Worm (Caenorhabditis elegans) whole organism, young adult: ENCODE results near the gene rab-7.

Experiments used
- B0035.1 ChIP-seq: sonication (generic microtip); optimal IDR thresholded peaks from 2 replicates; lab custom pipeline; 2016; ENCODE audit warnings: missing genetic modification characterization, mild to moderate bottlenecking, missing compliant biosample characterization, missing genotype, missing genetic modification reagents
- B0261.1 ChIP-seq: sonication (generic microtip); optimal IDR thresholded peaks from 2 replicates; lab custom pipeline; 2016; ENCODE audit warnings: mild to moderate bottlenecking, missing genetic modification characterization, moderate library complexity, missing compliant biosample characterization
- C06A6.2 ChIP-seq: fragments of 200-800 bp; sonication (Bioruptor generic); conservative IDR thresholded peaks from 2 replicates; pipeline ENCODE4 v1.3.6; 2022; ENCODE audit warnings: missing genetic modification characterization, missing compliant biosample characterization
- F10E7.11 ChIP-seq: sonication (generic microtip); optimal IDR thresholded peaks from 2 replicates; lab custom pipeline; 2017; ENCODE audit warnings: mild to moderate bottlenecking, missing genetic modification characterization, moderate library complexity, missing compliant biosample characterization
- F22D6.2 ChIP-seq: sonication (generic microtip); optimal IDR thresholded peaks from 2 replicates; lab custom pipeline; 2016; ENCODE audit warnings: mild to moderate bottlenecking, missing genetic modification characterization, missing compliant biosample characterization
- F23B12.7 ChIP-seq: sonication (generic microtip); optimal IDR thresholded peaks from 2 replicates; lab custom pipeline; 2017; ENCODE audit warnings: missing genetic modification characterization, mild to moderate bottlenecking, missing compliant biosample characterization, antibody characterized with exemption, moderate library complexity; ENCODE audit not compliant: insufficient read depth
- F49E8.2 ChIP-seq: sonication (generic microtip); optimal IDR thresholded peaks from 3 replicates; lab custom pipeline; 2017; ENCODE audit warnings: missing genetic modification characterization, mild to moderate bottlenecking, missing compliant biosample characterization, antibody characterized with exemption, moderate library complexity; ENCODE audit not compliant: insufficient read depth
- F52B5.7 ChIP-seq: sonication (generic microtip); optimal IDR thresholded peaks from 2 replicates; lab custom pipeline; 2016; ENCODE audit warnings: mild to moderate bottlenecking, missing genetic modification characterization, missing compliant biosample characterization
- F57A8.1 ChIP-seq: fragments of 200-800 bp; sonication (Bioruptor generic); optimal IDR thresholded peaks from 2 replicates; lab custom pipeline; 2018; ENCODE audit warnings: mild to moderate bottlenecking, missing genetic modification characterization, moderate library complexity, missing compliant biosample characterization
- K11D2.4 ChIP-seq: fragments of 200-800 bp; sonication (Bioruptor generic); IDR thresholded peaks from 2 replicates; pipeline ENCODE4 v1.3.6; 2022; ENCODE audit warnings: missing genetic modification reagents, missing genetic modification characterization, missing compliant biosample characterization
- Y67H2A.10 ChIP-seq: fragments of 200-800 bp; sonication (Bioruptor generic); conservative IDR thresholded peaks from 2 replicates; pipeline ENCODE4 v1.3.6; 2022; ENCODE audit warnings: missing genetic modification reagents, missing genetic modification characterization, missing compliant biosample characterization
- Y95B8A.8 ChIP-seq: fragments of 200-800 bp; sonication (Bioruptor generic); IDR thresholded peaks from 2 replicates; pipeline ENCODE4 v1.3.6; 2022; ENCODE audit warnings: missing genetic modification reagents, missing genetic modification characterization, missing compliant biosample characterization
- ZK185.1 ChIP-seq: sonication (generic microtip); optimal IDR thresholded peaks from 2 replicates; lab custom pipeline; 2016; ENCODE audit warnings: mild to moderate bottlenecking, missing genetic modification characterization, missing compliant biosample characterization; ENCODE audit not compliant: poor library complexity, severe bottlenecking
- aptf-3 ChIP-seq: fragments of 200-800 bp; sonication (Bioruptor generic); IDR thresholded peaks from 2 replicates; pipeline ENCODE4 v1.3.6; 2022; ENCODE audit warnings: missing genetic modification characterization, missing compliant biosample characterization
- bed-1 ChIP-seq: fragments of 200-800 bp; sonication (Bioruptor generic); IDR thresholded peaks from 2 replicates; pipeline ENCODE4 v1.3.6; 2022; ENCODE audit warnings: missing genetic modification reagents, missing genetic modification characterization, missing compliant biosample characterization
- cebp-1 ChIP-seq, 2 experiments: fragments of 200-800 bp in 1 of 2; sonication (Bioruptor generic) in 1 of 2; sonication (generic microtip) in 1 of 2; IDR thresholded peaks in 1 of 2; optimal IDR thresholded peaks in 1 of 2; 2 replicates each; pipeline versions ENCODE4 v1.3.6 to Lab custom; 2017 to 2022; ENCODE audit warnings: missing compliant biosample characterization in 2 of 2, missing genetic modification characterization in 2 of 2, mild to moderate bottlenecking in 1 of 2, missing genetic modification reagents in 1 of 2, moderate library complexity in 1 of 2
- ceh-100 ChIP-seq: fragments of 200-800 bp; sonication (Bioruptor generic); IDR thresholded peaks from 2 replicates; pipeline ENCODE4 v1.3.6; 2022; ENCODE audit warnings: missing genetic modification reagents, missing genetic modification characterization, missing compliant biosample characterization
- ceh-27 ChIP-seq: fragments of 200-800 bp; sonication (Bioruptor generic); optimal IDR thresholded peaks from 2 replicates; lab custom pipeline; 2018; ENCODE audit warnings: mild to moderate bottlenecking, missing genetic modification characterization, moderate library complexity, missing compliant biosample characterization
- ceh-79 ChIP-seq: sonication (generic microtip); optimal IDR thresholded peaks from 2 replicates; lab custom pipeline; 2017; ENCODE audit warnings: mild to moderate bottlenecking, missing genetic modification characterization, missing compliant biosample characterization
- ceh-91 ChIP-seq: fragments of 200-800 bp; sonication (Bioruptor generic); IDR thresholded peaks from 2 replicates; pipeline ENCODE4 v1.3.6; 2022; ENCODE audit warnings: missing genetic modification reagents, missing genetic modification characterization, missing compliant biosample characterization
- dox-1 ChIP-seq: fragments of 200-800 bp; sonication (Bioruptor generic); IDR thresholded peaks from 2 replicates; pipeline ENCODE4 v1.3.6; 2022; ENCODE audit warnings: missing genetic modification reagents, missing genetic modification characterization, missing compliant biosample characterization
- ekl-4 ChIP-seq: fragments of 200-800 bp; sonication (Bioruptor generic); IDR thresholded peaks from 2 replicates; pipeline ENCODE4 v1.3.6; 2022; ENCODE audit warnings: missing genetic modification reagents, missing genetic modification characterization, missing compliant biosample characterization
- him-1 ChIP-seq: sonication (generic microtip); optimal IDR thresholded peaks from 2 replicates; lab custom pipeline; 2016; ENCODE audit warnings: missing genotype, missing genetic modification reagents, missing genetic modification characterization, missing compliant biosample characterization
- hmg-20 ChIP-seq: fragments of 200-800 bp; sonication (Bioruptor generic); IDR thresholded peaks from 2 replicates; pipeline ENCODE4 v1.3.6; 2022; ENCODE audit warnings: missing genetic modification reagents, missing genetic modification characterization, missing compliant biosample characterization
- lag-1 ChIP-seq: fragments of 200-800 bp; sonication (Bioruptor generic); IDR thresholded peaks from 2 replicates; pipeline ENCODE4 v1.3.6; 2022; ENCODE audit warnings: missing genetic modification reagents, missing genetic modification characterization, missing compliant biosample characterization
- lir-1 ChIP-seq: fragments of 200-800 bp; sonication (Bioruptor generic); conservative IDR thresholded peaks from 2 replicates; pipeline ENCODE4 v1.3.6; 2022; ENCODE audit warnings: missing genetic modification reagents, missing genetic modification characterization, missing compliant biosample characterization
- madf-6 ChIP-seq: fragments of 200-800 bp; sonication (Bioruptor generic); IDR thresholded peaks from 2 replicates; pipeline ENCODE4 v1.3.6; 2022; ENCODE audit warnings: missing genetic modification reagents, missing genetic modification characterization, missing compliant biosample characterization
- mes-4 ChIP-seq: sonication (generic microtip); optimal IDR thresholded peaks from 2 replicates; lab custom pipeline; 2016; ENCODE audit warnings: missing genotype, missing genetic modification characterization, missing compliant biosample characterization
- nfya-1 ChIP-seq: sonication (generic microtip); optimal IDR thresholded peaks from 2 replicates; lab custom pipeline; 2017; ENCODE audit warnings: antibody characterized with exemption, missing compliant biosample characterization, missing genetic modification characterization, borderline replicate concordance; ENCODE audit not compliant: insufficient read depth
- nfyb-1 ChIP-seq: fragments of 200-800 bp; sonication (Bioruptor generic); IDR thresholded peaks from 2 replicates; pipeline ENCODE4 v1.3.6; 2022; ENCODE audit warnings: missing genetic modification reagents, missing genetic modification characterization, missing compliant biosample characterization
- rpc-1 ChIP-seq, 2 experiments: fragments of 150-350 bp in 1 of 2; sonication (generic microtip) in 1 of 2; optimal IDR thresholded peaks; 2 replicates each; lab custom pipeline; 2014 to 2018; ENCODE audit warnings: missing biosample characterization in 1 of 2, missing genetic modification characterization in 1 of 2, missing genetic modification reagents in 1 of 2, missing genotype in 1 of 2
- sea-2 ChIP-seq: fragments of 200-800 bp; sonication (Bioruptor generic); IDR thresholded peaks from 2 replicates; pipeline ENCODE4 v1.3.6; 2022; ENCODE audit warnings: missing genetic modification characterization, missing compliant biosample characterization
- snpc-1.1 ChIP-seq: sonication (generic microtip); optimal IDR thresholded peaks from 2 replicates; lab custom pipeline; 2017; ENCODE audit warnings: missing genetic modification characterization, mild to moderate bottlenecking, missing compliant biosample characterization, antibody characterized with exemption, moderate library complexity, missing genotype, missing genetic modification reagents; ENCODE audit not compliant: insufficient read depth
- snpc-4 ChIP-seq, 5 experiments: fragments of 150-350 bp in 1 of 5; sonication (generic microtip) in 4 of 5; optimal IDR thresholded peaks; 2 replicates each; lab custom pipeline; 2014 to 2018; ENCODE audit warnings: missing genetic modification characterization in 5 of 5, missing biosample characterization in 3 of 5, antibody characterized with exemption in 2 of 5, mild to moderate bottlenecking in 2 of 5, missing compliant biosample characterization in 2 of 5, missing genotype in 2 of 5, moderate library complexity in 2 of 5, missing genetic modification reagents in 1 of 5
- tbp1 ChIP-seq: fragments of 200-800 bp; sonication (Bioruptor generic); optimal IDR thresholded peaks from 2 replicates; lab custom pipeline; 2018; ENCODE audit warnings: mild to moderate bottlenecking, missing genetic modification characterization, missing compliant biosample characterization
- unc-130 ChIP-seq: sonication (generic microtip); optimal IDR thresholded peaks from 2 replicates; lab custom pipeline; 2016; ENCODE audit warnings: missing genetic modification reagents, missing genetic modification characterization, missing compliant biosample characterization
- zfh-2 ChIP-seq: fragments of 200-800 bp; sonication (Bioruptor generic); conservative IDR thresholded peaks from 2 replicates; pipeline ENCODE4 v1.3.6; 2022; ENCODE audit warnings: missing genetic modification reagents, missing genetic modification characterization, missing compliant biosample characterization
- zim-3 ChIP-seq: sonication (generic microtip); optimal IDR thresholded peaks from 2 replicates; lab custom pipeline; 2017; ENCODE audit warnings: mild to moderate bottlenecking, missing genetic modification characterization, moderate library complexity, missing compliant biosample characterization
- ztf-26 ChIP-seq: sonication (generic microtip); optimal IDR thresholded peaks from 2 replicates; lab custom pipeline; 2017; ENCODE audit warnings: missing genetic modification characterization, missing compliant biosample characterization
- ztf-3 ChIP-seq: fragments of 200-800 bp; sonication (Bioruptor generic); optimal IDR thresholded peaks from 2 replicates; lab custom pipeline; 2018; ENCODE audit warnings: mild to moderate bottlenecking, missing genetic modification characterization, missing compliant biosample characterization
- ztf-6 ChIP-seq: fragments of 200-800 bp; sonication (Bioruptor generic); IDR thresholded peaks from 2 replicates; pipeline ENCODE4 v1.3.6; 2022; ENCODE audit warnings: missing genetic modification reagents, missing genetic modification characterization, missing compliant biosample characterization

Gene rab-7

ce11 chrII:11967507-11968127 lies 886 bp upstream of the rab-7 start, which contains the start of gene W03C9.5 (continued):
- TF ChIP-seq hmg-20 (GFP tag; lab: Robert Waterston, UW) (no peak), dox-1 (GFP tag; lab: Robert Waterston, UW) (peak; percentile 93), him-1 (tag; lab: Kevin White, UChicago) (no peak), lag-1 (GFP tag; lab: Robert Waterston, UW) (no peak), sea-2 (no peak), madf-6 (GFP tag; lab: Robert Waterston, UW) (peak; percentile 51; the same call in 1 of the 2 replicates), unc-130 (GFP tag; lab: Kevin White, UChicago) (peak; percentile 20), mes-4 (tag; lab: Kevin White, UChicago) (no peak), C06A6.2 (GFP tag; lab: Robert Waterston, UW) (no peak; the same call in 1 of the 2 replicates), Y95B8A.8 (GFP tag; lab: Robert Waterston, UW) (peak; percentile 90), ceh-100 (GFP tag; lab: Robert Waterston, UW) (peak; percentile 99), zim-3 (peak; percentile 70), B0035.1 (tag; lab: Kevin White, UChicago) (peak; percentile 50), ZK185.1 (tag; lab: Kevin White, UChicago) (peak; percentile 71), ceh-27 (peak; percentile 96), nfyb-1 (peak; percentile 72), F49E8.2 (tag; lab: Kevin White, UChicago) (peak; percentile 63), tbp1 (GFP tag; lab: Kevin White, UChicago) (peak; percentile 73), F52B5.7 (tag; lab: Kevin White, UChicago) (peak; percentile 29), aptf-3 (GFP tag; lab: Robert Waterston, UW) (no peak), F57A8.1 (no peak), ztf-3 (GFP tag; lab: Kevin White, UChicago) (peak; percentile 39), Y67H2A.10 (GFP tag; lab: Robert Waterston, UW) (peak; percentile 93), ceh-79 (tag; lab: Kevin White, UChicago) (no peak), zfh-2 (peak; percentile 94), K11D2.4 (GFP tag; lab: Robert Waterston, UW) (peak; percentile 92), F23B12.7 (peak; percentile 94), cebp-1 (GFP tag; IDR thresholded peaks at IDR 0.05; lab: Robert Waterston, UW) (peak; percentile 66), cebp-1 (tag; optimal IDR thresholded peaks at IDR 0.05; lab: Kevin White, UChicago) (peak; percentile 88), bed-1 (GFP tag; lab: Robert Waterston, UW) (no peak), ekl-4 (GFP tag; lab: Robert Waterston, UW) (peak; percentile 92), nfya-1 (tag; lab: Kevin White, UChicago) (no peak), rpc-1 (optimal IDR thresholded peaks at IDR 0.05; lab: Kevin White, UChicago) (no peak), rpc-1 (tag; optimal IDR thresholded peaks at IDR 0.05; lab: Kevin White, UChicago) (no peak), F10E7.11 (tag; lab: Kevin White, UChicago) (no peak), ztf-6 (peak; percentile 72; the same call in 1 of the 2 replicates), F22D6.2 (peak; percentile 72), snpc-4 (GFP tag; optimal IDR thresholded peaks at IDR 0.05; lab: Kevin White, UChicago) (no peak), snpc-4 (tag; optimal IDR thresholded peaks at IDR 0.05; lab: Kevin White, UChicago) (peak; percentile 52 to 74 (median 67)), lir-1 (GFP tag; lab: Robert Waterston, UW) (peak; percentile 91), ceh-91 (GFP tag; lab: Robert Waterston, UW) (peak; percentile 80), ztf-26 (tag; lab: Kevin White, UChicago) (peak; percentile 94), snpc-1.1 (no peak), B0261.1 (tag; lab: Kevin White, UChicago) (peak; percentile 31)
- TF ChIP-seq, all 124 proteins: peak for 77
